Fruit fly (Drosophila melanogaster): Measurements from ENCODE around the gene CG33658.
A peak's percentile ranks its signal among the peaks of the same experiment; 100 is the strongest.

CG33658 gene

dm6 chr3R:24829887-24830351, 11.0 kb downstream of the CG33658 start, which contains the start of the genes Kaz and CG43273:
TSS of gene Kaz (minus strand) at chr3R:24829959.
TSS of gene CG43273 (plus strand) at chr3R:24830301.
- TF ChIP-seq eg (GFP tag; IDR thresholded peaks at IDR 0.05): no peak
- no peak for TF ChIP-seq achi (GFP tag; optimal IDR thresholded peaks at IDR 0.05)
- no peak for TF ChIP-seq fd85E (GFP tag; optimal IDR thresholded peaks at IDR 0.05)
- no peak for TF ChIP-seq CG6854 (GFP tag; optimal IDR thresholded peaks at IDR 0.05)
- TF ChIP-seq salr (GFP tag; optimal IDR thresholded peaks at IDR 0.05): no peak
- no peak for TF ChIP-seq CG6276 (GFP tag; optimal IDR thresholded peaks at IDR 0.05)
- TF ChIP-seq Ets96B (tag; optimal IDR thresholded peaks at IDR 0.05): no peak
- no peak for TF ChIP-seq ss (GFP tag; optimal IDR thresholded peaks at IDR 0.05)
- no peak for TF ChIP-seq Met (GFP tag; optimal IDR thresholded peaks at IDR 0.05)
- peak; percentile 61 for TF ChIP-seq Smox (GFP tag; optimal IDR thresholded peaks at IDR 0.05)
- no peak for TF ChIP-seq Lpt (GFP tag; optimal IDR thresholded peaks at IDR 0.05)
- no peak for TF ChIP-seq OdsH (GFP tag; optimal IDR thresholded peaks at IDR 0.05)
- TF ChIP-seq CG10669 (GFP tag; optimal IDR thresholded peaks at IDR 0.05): no peak
- TF ChIP-seq Eip93F (GFP tag; optimal IDR thresholded peaks at IDR 0.05): no peak
- no peak for TF ChIP-seq Sox102F (GFP tag; optimal IDR thresholded peaks at IDR 0.05)
- no peak for TF ChIP-seq CG11762 (GFP tag; optimal IDR thresholded peaks at IDR 0.05; ENCODE audit: insufficient read depth)
- TF ChIP-seq CG4318 (GFP tag; optimal IDR thresholded peaks at IDR 0.05): no peak
- TF ChIP-seq dac (GFP tag; optimal IDR thresholded peaks at IDR 0.05): no peak
- TF ChIP-seq Blimp-1 (GFP tag; optimal IDR thresholded peaks at IDR 0.05): no peak
- peak; percentile 60 for TF ChIP-seq lz (GFP tag; optimal IDR thresholded peaks at IDR 0.05)
- no peak for TF ChIP-seq spab (GFP tag; optimal IDR thresholded peaks at IDR 0.05)
- no peak for TF ChIP-seq Eip75B (GFP tag; optimal IDR thresholded peaks at IDR 0.05)
- TF ChIP-seq Hr38 (GFP tag; optimal IDR thresholded peaks at IDR 0.05): no peak
- no peak for TF ChIP-seq vri (GFP tag; optimal IDR thresholded peaks at IDR 0.05)
- TF ChIP-seq Hr4 (GFP tag; optimal IDR thresholded peaks at IDR 0.05): peak; percentile 67
- TF ChIP-seq CG3032 (tag; optimal IDR thresholded peaks at IDR 0.05): no peak
- TF ChIP-seq CG32006 (GFP tag; optimal IDR thresholded peaks at IDR 0.05): no peak
- TF ChIP-seq Sox14 (GFP tag; optimal IDR thresholded peaks at IDR 0.05): peak; percentile 74
- TF ChIP-seq CG6163 (GFP tag; IDR thresholded peaks at IDR 0.05): no peak; the same call in 1 of the 3 replicates
- TF ChIP-seq Ets21C (GFP tag; optimal IDR thresholded peaks at IDR 0.05): peak; percentile 36
- TF ChIP-seq esn (GFP tag; optimal IDR thresholded peaks at IDR 0.05): no peak
- no peak for TF ChIP-seq cyc (GFP tag; optimal IDR thresholded peaks at IDR 0.05)
- TF ChIP-seq Hr39 (GFP tag; optimal IDR thresholded peaks at IDR 0.05): peak; percentile 26
- TF ChIP-seq fd59A (GFP tag; optimal IDR thresholded peaks at IDR 0.05): peak; percentile 6
- peak; percentile 66 for TF ChIP-seq CG10631 (GFP tag; optimal IDR thresholded peaks at IDR 0.05)
- TF ChIP-seq CG16779 (tag; optimal IDR thresholded peaks at IDR 0.05): no peak
- TF ChIP-seq pdm3 (GFP tag; optimal IDR thresholded peaks at IDR 0.05): no peak
- peak; percentile 24 for TF ChIP-seq Sox15 (GFP tag; optimal IDR thresholded peaks at IDR 0.05)
- no peak for TF ChIP-seq CG11294 (GFP tag; IDR thresholded peaks at IDR 0.05)
- TF ChIP-seq CG8319 (GFP tag; optimal IDR thresholded peaks at IDR 0.05): no peak
- no peak for TF ChIP-seq CG1621 (tag; optimal IDR thresholded peaks at IDR 0.05)
- no peak for TF ChIP-seq Gug (GFP tag; IDR thresholded peaks at IDR 0.05)
- peak; percentile 19 for TF ChIP-seq CG11902 (GFP tag; optimal IDR thresholded peaks at IDR 0.05)
- TF ChIP-seq CG31627 (GFP tag; optimal IDR thresholded peaks at IDR 0.05): no peak
- TF ChIP-seq CG6808 (GFP tag; optimal IDR thresholded peaks at IDR 0.05): no peak
- TF ChIP-seq CG6792 (GFP tag; optimal IDR thresholded peaks at IDR 0.05): no peak
- TF ChIP-seq svp (GFP tag): peak; percentile 68
- peak; percentile 30 for TF ChIP-seq topi (GFP tag; optimal IDR thresholded peaks at IDR 0.05)
- TF ChIP-seq fkh (GFP tag; optimal IDR thresholded peaks at IDR 0.05): no peak
- no peak for TF ChIP-seq CG7368 (GFP tag; optimal IDR thresholded peaks at IDR 0.05)
- peak; percentile 4 for TF ChIP-seq CG8632 (GFP tag; optimal IDR thresholded peaks at IDR 0.05)
- TF ChIP-seq acj6 (GFP tag; optimal IDR thresholded peaks at IDR 0.05): peak; percentile 64
- TF ChIP-seq CG3919 (GFP tag; optimal IDR thresholded peaks at IDR 0.05): no peak

Data from whole organism, prepupa.